Fruit fly (Drosophila melanogaster): ENCODE results near the gene Slbp.

Gene Slbp

DNA sequence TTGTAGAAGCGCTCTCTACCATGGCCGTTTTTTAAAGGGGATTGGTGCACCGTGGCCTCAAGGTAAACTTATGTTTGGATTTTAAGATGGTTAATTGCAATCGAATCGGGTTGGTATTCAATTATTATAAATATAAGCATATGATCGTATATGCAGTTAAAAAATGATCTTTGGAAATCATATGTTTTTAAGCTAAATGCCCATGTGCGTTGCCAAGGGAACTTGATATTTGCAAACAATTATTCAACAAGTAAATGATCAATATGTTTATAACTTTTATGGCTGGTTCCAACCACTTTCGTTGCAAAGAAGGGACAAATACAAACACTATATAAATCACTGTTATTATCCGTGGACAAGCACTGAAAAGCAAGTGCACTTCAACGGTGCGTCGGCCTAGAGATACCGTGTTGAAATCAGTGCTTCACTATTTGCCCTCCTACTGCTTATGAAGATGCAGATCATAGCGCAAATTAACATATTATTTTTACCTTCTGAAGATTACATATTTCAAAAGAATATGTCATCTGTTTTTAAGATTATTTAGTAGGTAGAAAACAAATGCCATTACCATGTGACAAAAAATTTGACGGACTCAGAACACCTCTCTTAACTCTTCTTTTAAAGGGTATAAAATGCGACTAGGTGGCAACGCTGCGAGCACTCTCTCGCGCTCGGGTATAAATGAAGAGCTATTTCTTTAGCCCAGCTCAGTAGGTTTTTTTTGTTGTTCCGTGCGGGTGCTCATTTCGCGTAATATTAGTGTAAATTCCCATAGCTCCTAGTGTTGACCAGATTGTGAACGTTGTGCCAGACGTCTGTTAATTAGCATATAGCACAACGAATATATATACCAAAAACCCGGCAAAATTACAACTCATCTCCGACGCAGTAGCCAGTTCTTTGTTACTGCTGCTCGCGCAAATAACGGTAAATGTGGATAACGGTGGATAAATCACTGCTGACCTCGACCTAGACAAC, 4.6 kb upstream of the Slbp start, which contains the start of gene rdog (continued):
- TF ChIP-seq Jarid2 (GFP tag; optimal IDR thresholded peaks at IDR 0.05) (peak; percentile 73), tgo (GFP tag; IDR thresholded peaks at IDR 0.05) (peak; percentile 64), dimm (GFP tag; IDR thresholded peaks at IDR 0.05) (no peak), CG43689 (GFP tag; IDR thresholded peaks at IDR 0.05) (no peak), hbn (GFP tag; IDR thresholded peaks at IDR 0.05; ENCODE audit: partially characterized antibody) (no peak), CG14965 (GFP tag; optimal IDR thresholded peaks at IDR 0.05; ENCODE audit: borderline replicate concordance) (no peak), CG12299 (tag; optimal IDR thresholded peaks at IDR 0.05) (peak; percentile 63), CG10431 (GFP tag; optimal IDR thresholded peaks at IDR 0.05) (no peak), Lhr (GFP tag; optimal IDR thresholded peaks at IDR 0.05) (peak; percentile 34), lmd (GFP tag; IDR thresholded peaks at IDR 0.05) (peak; percentile 77), CG6854 (GFP tag; optimal IDR thresholded peaks at IDR 0.05) (peak; percentile 72), CG8388 (GFP tag; optimal IDR thresholded peaks at IDR 0.05) (peak; percentile 73), nmo (GFP tag; optimal IDR thresholded peaks at IDR 0.05) (no peak), CG9437 (GFP tag; optimal IDR thresholded peaks at IDR 0.05) (peak; percentile 83), z (GFP tag; IDR thresholded peaks at IDR 0.05) (no peak; the same call in 2 of the 3 replicates), CG31388 (GFP tag; optimal IDR thresholded peaks at IDR 0.05) (peak; percentile 65), sisA (GFP tag; IDR thresholded peaks at IDR 0.05) (peak; percentile 69), D (optimal IDR thresholded peaks at IDR 0.05) (no peak), D (GFP tag; optimal IDR thresholded peaks at IDR 0.05) (peak; percentile 63), gsb-n (tag; optimal IDR thresholded peaks at IDR 0.05) (peak; percentile 76), vvl (GFP tag; IDR thresholded peaks at IDR 0.05) (peak; percentile 56; the same call in 1 of the 2 replicates), CG10979 (tag; optimal IDR thresholded peaks at IDR 0.05) (peak; percentile 81), scrt (GFP tag; optimal IDR thresholded peaks at IDR 0.05) (peak; percentile 73), Lpt (GFP tag; optimal IDR thresholded peaks at IDR 0.05) (no peak), CG6813 (GFP tag; optimal IDR thresholded peaks at IDR 0.05) (peak; percentile 4), CG11247 (GFP tag; IDR thresholded peaks at IDR 0.05) (0 out of 2 replicates have a peak, but pooled peaks have one; percentile 37), Doc3 (GFP tag; IDR thresholded peaks at IDR 0.05; ENCODE audit: partially characterized antibody) (no peak), CG3995 (GFP tag; optimal IDR thresholded peaks at IDR 0.05) (peak; percentile 91), HHEX (GFP tag; optimal IDR thresholded peaks at IDR 0.05) (peak; percentile 75), H2.0 (GFP tag; IDR thresholded peaks at IDR 0.05) (peak; percentile 36; the same call in 1 of the 2 replicates), Hr51 (GFP tag; optimal IDR thresholded peaks at IDR 0.05) (peak; percentile 72 to 80), CG17359 (tag; optimal IDR thresholded peaks at IDR 0.05) (peak; percentile 61), CG18619 (GFP tag; optimal IDR thresholded peaks at IDR 0.05) (peak; percentile 73), nau (GFP tag; optimal IDR thresholded peaks at IDR 0.05) (peak; percentile 75), jumu (GFP tag; optimal IDR thresholded peaks at IDR 0.05) (peak; percentile 64), eve (GFP tag; optimal IDR thresholded peaks at IDR 0.05) (no peak), PHDP (tag; optimal IDR thresholded peaks at IDR 0.05) (peak; percentile 65), CG8765 (GFP tag; IDR thresholded peaks at IDR 0.05) (peak; percentile 51; the same call in 1 of the 2 replicates), vnd (GFP tag; IDR thresholded peaks at IDR 0.05; ENCODE audit: partially characterized antibody) (no peak), Antp (GFP tag; optimal IDR thresholded peaks at IDR 0.05) (peak; percentile 82), gce (GFP tag; IDR thresholded peaks at IDR 0.05) (no peak), tup (GFP tag; optimal IDR thresholded peaks at IDR 0.05) (peak; percentile 4), Gsc (GFP tag; IDR thresholded peaks at IDR 0.05) (no peak; the same call in 1 of the 2 replicates), CG30403 (GFP tag; optimal IDR thresholded peaks at IDR 0.05) (peak; percentile 88), trh (GFP tag; optimal IDR thresholded peaks at IDR 0.05) (no peak), Myb (GFP tag; optimal IDR thresholded peaks at IDR 0.05) (peak; percentile 55), da (GFP tag; optimal IDR thresholded peaks at IDR 0.05) (peak; percentile 20)

Data from whole organism, embryonic.